Fruit fly (Drosophila melanogaster): Measurements from ENCODE around the gene mex1.

mex1 gene

DNA sequence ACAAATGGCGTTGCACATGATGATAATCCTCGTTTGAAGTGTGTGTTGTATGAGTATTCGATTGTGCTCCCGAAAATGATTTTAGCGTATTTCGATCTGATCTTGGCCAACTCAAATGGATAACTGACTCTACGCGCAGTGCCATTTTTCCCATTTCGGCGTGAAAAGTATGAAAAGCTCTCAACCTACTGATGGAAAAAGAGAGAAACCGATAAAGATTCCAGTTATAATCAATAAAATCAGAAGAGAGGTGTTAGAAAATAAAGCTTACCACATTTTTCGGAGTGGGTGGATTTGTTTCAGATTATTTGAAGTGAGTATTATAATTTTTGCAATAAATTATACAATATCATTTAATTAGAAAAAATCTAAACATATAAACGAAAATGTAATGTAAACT is at the start of gene mex1:
Gene mex1, minus strand, starts transcription at position 101 of the 400 bp plus-strand sequence.
- TF ChIP-seq EcR (GFP tag; optimal IDR thresholded peaks at IDR 0.05) (no peak), Snoo (tag; optimal IDR thresholded peaks at IDR 0.05) (no peak), CG13204 (GFP tag; optimal IDR thresholded peaks at IDR 0.05) (no peak), D1 (tag; optimal IDR thresholded peaks at IDR 0.05) (no peak), CG8301 (tag; optimal IDR thresholded peaks at IDR 0.05) (no peak), CG17806 (tag; optimal IDR thresholded peaks at IDR 0.05) (no peak), CG32121 (GFP tag; IDR thresholded peaks at IDR 0.05) (no peak), CG9948 (tag; optimal IDR thresholded peaks at IDR 0.05) (no peak), fd96Ca (GFP tag; IDR thresholded peaks at IDR 0.05) (no peak), CG8159 (tag; optimal IDR thresholded peaks at IDR 0.05) (no peak), CG12605 (GFP tag; IDR thresholded peaks at IDR 0.05) (no peak), CG10348 (GFP tag; IDR thresholded peaks at IDR 0.05) (no peak), Pif1B (GFP tag; optimal IDR thresholded peaks at IDR 0.05) (no peak), CG34367 (tag; optimal IDR thresholded peaks at IDR 0.05) (no peak), Ets98B (GFP tag; IDR thresholded peaks at IDR 0.05) (no peak), CG4496 (GFP tag; IDR thresholded peaks at IDR 0.05) (no peak), CG14655 (GFP tag; optimal IDR thresholded peaks at IDR 0.05) (no peak), gl (tag; optimal IDR thresholded peaks at IDR 0.05) (no peak), Pif1A (GFP tag; optimal IDR thresholded peaks at IDR 0.05) (no peak)

DNA sequence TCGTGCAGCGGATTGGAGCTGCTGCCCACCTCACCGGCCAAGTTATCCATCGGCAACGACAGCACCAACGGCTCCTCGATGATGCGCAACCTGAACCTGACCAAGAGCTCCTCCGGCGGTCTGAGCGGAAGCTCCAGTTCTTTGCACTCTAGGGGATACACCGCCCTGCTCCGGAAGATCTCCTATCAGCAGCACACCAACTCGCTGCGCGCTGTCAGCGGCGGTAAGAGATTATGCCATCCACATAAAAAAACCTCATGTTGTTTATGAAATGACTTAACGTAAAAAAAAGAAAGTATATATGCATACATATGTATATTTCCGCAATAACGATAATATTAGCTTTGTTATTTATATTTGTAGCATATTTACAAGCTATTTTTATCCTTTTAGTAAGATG is 49.4 kb upstream of the mex1 start:
- no peak for TF ChIP-seq CG12605 (GFP tag; IDR thresholded peaks at IDR 0.05)
- peak; percentile 68 for TF ChIP-seq EcR (GFP tag; optimal IDR thresholded peaks at IDR 0.05)

DNA sequence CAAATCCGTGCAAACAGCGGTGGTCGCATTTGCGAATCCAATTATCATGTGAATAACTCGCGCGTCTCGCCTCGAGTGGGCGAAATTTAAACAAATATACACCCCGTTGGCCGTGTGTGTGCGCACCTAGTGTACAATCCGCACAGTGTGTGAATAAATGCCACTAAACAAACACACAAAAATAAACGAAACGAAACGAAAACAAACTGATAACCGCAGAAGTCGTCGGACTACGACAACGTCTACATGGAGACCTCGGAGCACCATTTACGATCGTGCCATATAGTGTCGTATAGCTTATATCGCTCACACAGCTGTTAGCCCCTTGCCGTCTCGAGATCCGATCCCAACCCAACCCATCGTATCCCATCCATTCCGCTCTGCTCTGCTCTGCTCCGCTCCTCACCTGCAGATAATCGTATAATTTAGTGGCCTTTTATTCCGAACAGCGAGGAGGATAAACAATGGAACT is 47.1 kb upstream of the mex1 start:
- TF ChIP-seq Pif1B (GFP tag; optimal IDR thresholded peaks at IDR 0.05), result peak; percentile 25
- peak; percentile 57; the same call in 1 of the 3 replicates for TF ChIP-seq fd96Ca (GFP tag; IDR thresholded peaks at IDR 0.05)
- peak; percentile 82 for TF ChIP-seq EcR (GFP tag; optimal IDR thresholded peaks at IDR 0.05)
- TF ChIP-seq CG8159 (tag; optimal IDR thresholded peaks at IDR 0.05), result no peak
- no peak for TF ChIP-seq CG34367 (tag; optimal IDR thresholded peaks at IDR 0.05)
- peak; percentile 53; the same call in 1 of the 3 replicates for TF ChIP-seq CG4496 (GFP tag; IDR thresholded peaks at IDR 0.05)
- TF ChIP-seq gl (tag; optimal IDR thresholded peaks at IDR 0.05), result no peak
- no peak for TF ChIP-seq CG8301 (tag; optimal IDR thresholded peaks at IDR 0.05)
- no peak for TF ChIP-seq CG13204 (GFP tag; optimal IDR thresholded peaks at IDR 0.05)
- TF ChIP-seq CG17806 (tag; optimal IDR thresholded peaks at IDR 0.05), result no peak
- peak; percentile 24; the same call in 1 of the 2 replicates for TF ChIP-seq Ets98B (GFP tag; IDR thresholded peaks at IDR 0.05)
- no peak for TF ChIP-seq rn (GFP tag; IDR thresholded peaks at IDR 0.05)
- TF ChIP-seq CG14655 (GFP tag; optimal IDR thresholded peaks at IDR 0.05), result no peak
- no peak for TF ChIP-seq CG9948 (tag; optimal IDR thresholded peaks at IDR 0.05)
- TF ChIP-seq CG32121 (GFP tag; IDR thresholded peaks at IDR 0.05), result no peak
- TF ChIP-seq Snoo (tag; optimal IDR thresholded peaks at IDR 0.05), result no peak
- peak; percentile 61; the same call in 1 of the 2 replicates for TF ChIP-seq CG12605 (GFP tag; IDR thresholded peaks at IDR 0.05)
- TF ChIP-seq Pif1A (GFP tag; optimal IDR thresholded peaks at IDR 0.05), result no peak
- TF ChIP-seq CG10348 (GFP tag; IDR thresholded peaks at IDR 0.05), result no peak
- TF ChIP-seq D1 (tag; optimal IDR thresholded peaks at IDR 0.05), result no peak
- TF ChIP-seq CG15710 (tag; optimal IDR thresholded peaks at IDR 0.05), result no peak

DNA sequence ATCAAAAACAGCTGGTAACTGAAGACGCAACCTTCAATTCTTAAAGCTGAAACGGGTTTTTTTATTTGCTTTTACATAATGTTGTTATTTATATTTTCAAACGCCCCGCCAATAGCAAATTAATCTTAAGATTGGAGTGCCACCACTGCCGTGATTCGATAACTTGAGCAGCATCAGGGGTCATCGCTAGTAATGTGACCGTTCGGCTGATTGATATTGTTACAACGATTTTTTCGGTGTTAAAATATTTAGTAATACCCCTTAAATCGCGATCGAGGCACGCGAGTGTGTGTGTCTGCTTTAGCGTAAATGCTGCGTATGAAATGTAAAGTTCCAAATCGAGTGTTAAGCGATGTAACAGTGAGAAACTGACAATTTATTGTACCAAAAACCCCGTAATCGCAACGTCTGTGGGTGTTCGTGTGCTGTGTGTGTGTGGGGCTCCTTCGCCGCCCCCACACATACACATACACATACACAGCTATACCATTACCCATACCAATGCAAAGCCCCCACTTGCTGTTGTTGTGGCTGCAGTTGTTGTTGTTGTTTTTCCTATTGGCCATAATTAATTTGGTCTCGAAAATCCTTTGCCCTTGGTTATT is 46.5 kb upstream of the mex1 start, which contains the start of gene dop:
Gene dop, plus strand, starts transcription at position 185 of the 605 bp plus-strand sequence.
- TF ChIP-seq Snoo (tag; optimal IDR thresholded peaks at IDR 0.05) (peak; percentile 20), CG10348 (GFP tag; IDR thresholded peaks at IDR 0.05) (no peak)

DNA sequence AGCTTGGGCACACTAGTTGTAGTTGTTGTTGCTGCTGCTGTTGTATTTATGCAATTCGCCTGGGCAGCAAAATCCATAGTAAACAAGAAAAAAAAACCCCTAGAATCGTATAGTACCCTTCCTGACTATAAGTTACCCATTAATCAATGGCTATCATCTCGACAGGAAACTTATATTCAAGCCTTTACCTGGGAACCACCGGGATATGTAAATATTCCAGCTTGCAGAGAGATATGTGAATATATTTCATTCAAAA is 44.4 kb upstream of the mex1 start:
- TF ChIP-seq Snoo (tag; optimal IDR thresholded peaks at IDR 0.05) (no peak), D1 (tag; optimal IDR thresholded peaks at IDR 0.05) (no peak), CG34367 (tag; optimal IDR thresholded peaks at IDR 0.05) (no peak), CG8159 (tag; optimal IDR thresholded peaks at IDR 0.05) (no peak), CG17806 (tag; optimal IDR thresholded peaks at IDR 0.05) (no peak), EcR (GFP tag; optimal IDR thresholded peaks at IDR 0.05) (no peak), CG14655 (GFP tag; optimal IDR thresholded peaks at IDR 0.05) (no peak), fd96Ca (GFP tag; IDR thresholded peaks at IDR 0.05) (no peak), CG12605 (GFP tag; IDR thresholded peaks at IDR 0.05) (no peak), CG8301 (tag; optimal IDR thresholded peaks at IDR 0.05) (no peak), Pif1A (GFP tag; optimal IDR thresholded peaks at IDR 0.05) (no peak), CG13204 (GFP tag; optimal IDR thresholded peaks at IDR 0.05) (no peak), rn (GFP tag; IDR thresholded peaks at IDR 0.05) (no peak), Pif1B (GFP tag; optimal IDR thresholded peaks at IDR 0.05) (no peak)

DNA sequence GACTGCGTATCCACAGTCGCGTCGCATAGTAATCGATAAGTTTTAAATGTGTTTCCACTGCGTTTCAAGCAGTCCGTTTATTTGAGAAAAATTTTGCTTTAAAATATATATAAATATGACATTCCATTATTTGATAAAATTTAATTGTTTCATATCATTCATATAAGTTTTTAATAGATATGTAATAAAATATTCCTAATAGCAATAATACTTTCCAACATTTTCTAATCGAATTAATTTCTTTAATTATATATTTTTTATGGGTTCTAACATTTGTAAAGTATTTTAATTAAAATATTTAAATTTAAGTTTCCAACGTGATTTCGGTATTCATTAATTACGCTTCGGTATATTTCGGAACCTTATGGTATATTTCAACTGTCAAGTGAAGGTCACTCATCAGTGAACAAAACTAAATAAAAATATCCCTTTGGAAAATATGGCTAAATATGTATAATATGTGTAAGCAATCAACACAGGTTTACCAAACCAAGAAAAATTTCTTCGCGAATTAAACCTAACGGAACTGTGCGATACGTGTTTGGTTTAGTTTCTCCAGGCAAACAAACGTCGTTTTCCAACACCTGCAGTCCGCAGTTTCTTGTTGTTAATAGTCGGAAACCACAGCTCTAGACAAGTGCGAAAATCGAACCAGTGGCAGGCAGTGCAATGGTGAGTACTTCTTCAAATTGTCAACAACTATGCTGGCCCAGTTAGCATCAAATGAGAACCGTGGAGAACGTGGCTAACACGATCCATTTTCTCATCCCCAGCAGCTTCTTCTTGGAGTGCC is 43.9 kb upstream of the mex1 start, which contains the start of the genes CG7739 and SCCRO:
Gene CG7739, minus strand, starts transcription at position 8 of the 793 bp plus-strand sequence.
Gene SCCRO, plus strand, starts transcription at position 370 of the 793 bp plus-strand sequence.
- TF ChIP-seq CG14655 (GFP tag; optimal IDR thresholded peaks at IDR 0.05) (no peak), CG8159 (tag; optimal IDR thresholded peaks at IDR 0.05) (peak; percentile 25), Ets98B (GFP tag; IDR thresholded peaks at IDR 0.05) (peak; percentile 62), Snoo (tag; optimal IDR thresholded peaks at IDR 0.05) (peak; percentile 42), CG8301 (tag; optimal IDR thresholded peaks at IDR 0.05) (peak; percentile 3), CG15710 (tag; optimal IDR thresholded peaks at IDR 0.05) (peak; percentile 51), CG13204 (GFP tag; optimal IDR thresholded peaks at IDR 0.05) (no peak), CG17806 (tag; optimal IDR thresholded peaks at IDR 0.05) (peak; percentile 58), CG12605 (GFP tag; IDR thresholded peaks at IDR 0.05) (0 out of 2 replicates have a peak, but pooled peaks have one; percentile 51), Pif1A (GFP tag; optimal IDR thresholded peaks at IDR 0.05) (no peak), CG9948 (tag; optimal IDR thresholded peaks at IDR 0.05) (peak; percentile 58), fd96Ca (GFP tag; IDR thresholded peaks at IDR 0.05) (0 out of 3 replicates have a peak, but pooled peaks have one; percentile 49), rn (GFP tag; IDR thresholded peaks at IDR 0.05) (no peak), CG32121 (GFP tag; IDR thresholded peaks at IDR 0.05) (peak; percentile 57; the same call in 1 of the 2 replicates), CG10348 (GFP tag; IDR thresholded peaks at IDR 0.05) (no peak), CG4496 (GFP tag; IDR thresholded peaks at IDR 0.05) (peak; percentile 71; the same call in 2 of the 3 replicates), EcR (GFP tag; optimal IDR thresholded peaks at IDR 0.05) (no peak), gl (tag; optimal IDR thresholded peaks at IDR 0.05) (no peak), CG34367 (tag; optimal IDR thresholded peaks at IDR 0.05) (peak; percentile 9), D1 (tag; optimal IDR thresholded peaks at IDR 0.05) (peak; percentile 45), Pif1B (GFP tag; optimal IDR thresholded peaks at IDR 0.05) (no peak)

Measured in whole organism, pupa.